Fruit fly (Drosophila melanogaster) whole organism, adult: ENCODE data around the gene CCT2.
A peak's percentile ranks its signal among the peaks of the same experiment; 100 is the strongest.

ENCODE experiments used
- CG11617 ChIP-seq: fragments of 200-800 bp; sonication (Bioruptor generic); optimal IDR thresholded peaks from 2 replicates; lab custom pipeline; 2017; ENCODE audit warnings: mild to moderate bottlenecking, missing biosample characterization, missing genetic modification reagents, missing genetic modification characterization
- CG12768 ChIP-seq: fragments of 200-800 bp; sonication (Bioruptor generic); optimal IDR thresholded peaks from 2 replicates; lab custom pipeline; 2017; ENCODE audit warnings: missing biosample characterization, missing genetic modification characterization, mild to moderate bottlenecking, moderate library complexity, missing genetic modification reagents
- CG14711 ChIP-seq: fragments of 200-800 bp; sonication (Bioruptor generic); optimal IDR thresholded peaks from 2 replicates; lab custom pipeline; 2018; ENCODE audit warnings: missing biosample characterization, mild to moderate bottlenecking, missing genetic modification characterization, moderate library complexity
- CG1620 ChIP-seq: fragments of 200-800 bp; sonication (Bioruptor generic); optimal IDR thresholded peaks from 2 replicates; lab custom pipeline; 2016; ENCODE audit warnings: missing biosample characterization, missing genetic modification characterization
- CG33017 ChIP-seq: fragments of 200-800 bp; sonication (Bioruptor generic); optimal IDR thresholded peaks from 2 replicates; lab custom pipeline; 2018; ENCODE audit warnings: missing biosample characterization, mild to moderate bottlenecking, missing genetic modification characterization, moderate library complexity
- CG5204 ChIP-seq: fragments of 200-800 bp; sonication (Bioruptor generic); optimal IDR thresholded peaks from 2 replicates; lab custom pipeline; 2016; ENCODE audit warnings: missing biosample characterization, missing genetic modification characterization
- CG7045 ChIP-seq: fragments of 200-800 bp; sonication (Bioruptor generic); optimal IDR thresholded peaks from 2 replicates; lab custom pipeline; 2017; ENCODE audit warnings: missing biosample characterization, mild to moderate bottlenecking, missing genetic modification characterization
- CG7101 ChIP-seq: fragments of 200-800 bp; sonication (Bioruptor generic); optimal IDR thresholded peaks from 2 replicates; lab custom pipeline; 2018; ENCODE audit warnings: missing biosample characterization, mild to moderate bottlenecking, missing genetic modification characterization, moderate library complexity
- Clk ChIP-seq: fragments of 200-800 bp; sonication (Bioruptor generic); optimal IDR thresholded peaks from 2 replicates; lab custom pipeline; 2017; ENCODE audit warnings: missing biosample characterization, missing genetic modification characterization
- Crg-1 ChIP-seq: fragments of 200-800 bp; sonication (Bioruptor generic); optimal IDR thresholded peaks from 2 replicates; lab custom pipeline; 2016; ENCODE audit warnings: missing biosample characterization, missing genetic modification characterization
- Hr96 ChIP-seq: fragments of 200-800 bp; sonication (Bioruptor generic); optimal IDR thresholded peaks from 2 replicates; lab custom pipeline; 2016; ENCODE audit warnings: missing biosample characterization, missing genetic modification characterization
- Mnt ChIP-seq: fragments of 200-800 bp; sonication (Bioruptor generic); optimal IDR thresholded peaks from 2 replicates; lab custom pipeline; 2016; ENCODE audit warnings: missing biosample characterization, mild to moderate bottlenecking, missing genetic modification characterization
- bab1 ChIP-seq: fragments of 200-800 bp; sonication (Bioruptor generic); optimal IDR thresholded peaks from 3 replicates; lab custom pipeline; 2019; ENCODE audit warnings: missing biosample characterization, mild to moderate bottlenecking, missing genetic modification characterization, moderate library complexity
- cic ChIP-seq: fragments of 200-800 bp; sonication (Bioruptor generic); optimal IDR thresholded peaks from 2 replicates; lab custom pipeline; 2017; ENCODE audit warnings: missing biosample characterization, mild to moderate bottlenecking, missing genetic modification characterization, moderate library complexity
- cnc ChIP-seq, 2 experiments: fragments of >200 bp; optimal IDR thresholded peaks; 2 replicates each; lab custom pipeline; 2017
- kay ChIP-seq: fragments of 200-800 bp; sonication (Bioruptor generic); peaks from one replicate; lab custom pipeline; 2016; ENCODE audit warnings: missing biosample characterization, missing genetic modification characterization, borderline replicate concordance
- ovo ChIP-seq: fragments of 200-800 bp; sonication (Bioruptor generic); optimal IDR thresholded peaks from 2 replicates; lab custom pipeline; 2016; ENCODE audit warnings: missing biosample characterization, missing genetic modification characterization
- pad ChIP-seq: fragments of 200-800 bp; sonication (Bioruptor generic); optimal IDR thresholded peaks from 3 replicates; lab custom pipeline; 2017; ENCODE audit warnings: missing biosample characterization, missing genetic modification characterization, mild to moderate bottlenecking, moderate library complexity, missing genetic modification reagents
- tj ChIP-seq: fragments of 200-800 bp; sonication (Bioruptor generic); optimal IDR thresholded peaks from 3 replicates; lab custom pipeline; 2017; ENCODE audit warnings: missing biosample characterization, mild to moderate bottlenecking, missing genetic modification characterization, moderate library complexity
- toe ChIP-seq: fragments of 200-800 bp; sonication (Bioruptor generic); optimal IDR thresholded peaks from 2 replicates; lab custom pipeline; 2016; ENCODE audit warnings: missing biosample characterization, missing genetic modification characterization

CCT2 gene

DNA sequence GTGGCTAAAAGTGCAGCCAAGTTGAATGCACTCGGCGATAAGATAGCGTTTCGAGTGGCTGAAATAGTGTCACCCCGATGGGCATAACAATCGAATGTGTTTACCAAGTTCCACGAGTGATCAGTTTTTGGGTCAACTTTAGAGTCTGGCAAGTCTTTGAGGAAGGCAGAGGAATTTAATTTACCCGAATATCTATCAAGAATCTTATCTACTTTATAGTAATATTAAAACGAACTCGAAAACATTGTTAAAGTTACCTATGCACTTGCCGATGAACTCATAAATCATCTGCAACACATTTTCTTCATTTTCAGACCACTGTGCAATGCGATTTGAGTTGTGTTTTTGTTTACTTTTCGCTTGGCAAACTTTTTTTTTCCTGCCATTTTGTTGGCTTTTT, 28.0 kb upstream of the CCT2 start:
- TF ChIP-seq CG1620 (GFP tag; lab: Kevin White, UChicago) (peak; percentile 7), cic (GFP tag; lab: Kevin White, UChicago) (peak; percentile 49), bab1 (GFP tag; lab: Kevin White, UChicago) (peak; percentile 6), ovo (GFP tag; lab: Kevin White, UChicago) (peak; percentile 4), Mnt (GFP tag; lab: Kevin White, UChicago) (peak; percentile 35), CG7045 (GFP tag; lab: Kevin White, UChicago) (no peak), CG33017 (peak; percentile 40), toe (GFP tag; lab: Kevin White, UChicago) (no peak), tj (GFP tag; lab: Kevin White, UChicago) (peak; percentile 45), CG7101 (tag; lab: Kevin White, UChicago) (peak; percentile 53), cnc (optimal IDR thresholded peaks at IDR 0.05; lab: Kevin White, UChicago) (no peak), CG12768 (GFP tag; lab: Kevin White, UChicago) (peak; percentile 9), pad (GFP tag; lab: Kevin White, UChicago) (peak; percentile 39), Clk (GFP tag; lab: Kevin White, UChicago) (no peak), Hr96 (GFP tag; lab: Kevin White, UChicago) (peak; percentile 44), Crg-1 (GFP tag; lab: Kevin White, UChicago) (no peak), CG11617 (GFP tag; lab: Kevin White, UChicago) (peak; percentile 56), CG14711 (tag; lab: Kevin White, UChicago) (no peak), CG5204 (peak; percentile 47), kay (GFP tag; lab: Kevin White, UChicago) (peak; percentile 82)

DNA sequence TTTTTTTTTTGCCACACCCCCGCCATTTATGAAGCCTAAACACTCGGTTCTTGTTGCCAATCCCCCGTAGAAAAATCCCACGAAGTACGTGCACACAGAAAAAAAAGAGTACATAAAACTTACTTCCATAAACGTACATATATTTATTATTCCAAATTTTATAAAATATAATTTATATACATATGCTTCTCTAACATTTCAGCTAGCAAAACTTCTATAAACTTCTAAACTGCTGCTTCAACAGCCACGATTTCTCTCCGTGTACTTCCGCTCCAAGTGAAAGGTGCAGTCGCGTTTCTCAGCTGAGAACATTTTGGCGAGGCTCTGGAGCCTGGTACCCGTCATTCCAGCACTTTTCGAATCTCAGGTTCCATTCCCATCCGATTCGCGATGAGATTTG, 26.6 kb upstream of the CCT2 start:
- TF ChIP-seq pad (GFP tag; lab: Kevin White, UChicago) (no peak), bab1 (GFP tag; lab: Kevin White, UChicago) (peak; percentile 2), CG33017 (no peak), CG7101 (tag; lab: Kevin White, UChicago) (peak; percentile 14)

DNA sequence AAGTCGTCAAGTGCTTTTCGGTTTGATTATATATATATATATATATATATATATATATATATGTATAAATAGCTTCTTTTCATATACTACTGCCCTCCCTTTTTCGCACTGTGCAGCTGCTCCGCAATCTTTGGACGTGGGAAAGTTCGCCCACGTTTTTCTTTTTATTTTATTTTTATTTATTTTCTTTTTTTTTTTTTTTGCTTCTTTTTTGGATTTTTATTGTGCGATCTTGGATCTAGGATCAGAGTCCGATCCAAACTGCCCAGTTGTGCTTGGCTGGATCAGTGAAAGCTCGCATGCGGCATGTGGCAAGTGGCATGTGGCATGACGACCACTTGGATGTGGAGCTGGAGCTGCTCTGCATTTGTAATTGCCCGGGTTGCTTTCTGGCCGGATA, 25.9 kb upstream of the CCT2 start:
- TF ChIP-seq ovo (GFP tag; lab: Kevin White, UChicago), result no peak
- TF ChIP-seq tj (GFP tag; lab: Kevin White, UChicago), result no peak
- no peak for TF ChIP-seq CG1620 (GFP tag; lab: Kevin White, UChicago)
- no peak for TF ChIP-seq bab1 (GFP tag; lab: Kevin White, UChicago)
- TF ChIP-seq CG11617 (GFP tag; lab: Kevin White, UChicago), result no peak
- no peak for TF ChIP-seq Clk (GFP tag; lab: Kevin White, UChicago)
- TF ChIP-seq CG12768 (GFP tag; lab: Kevin White, UChicago), result no peak
- TF ChIP-seq Hr96 (GFP tag; lab: Kevin White, UChicago), result no peak

DNA sequence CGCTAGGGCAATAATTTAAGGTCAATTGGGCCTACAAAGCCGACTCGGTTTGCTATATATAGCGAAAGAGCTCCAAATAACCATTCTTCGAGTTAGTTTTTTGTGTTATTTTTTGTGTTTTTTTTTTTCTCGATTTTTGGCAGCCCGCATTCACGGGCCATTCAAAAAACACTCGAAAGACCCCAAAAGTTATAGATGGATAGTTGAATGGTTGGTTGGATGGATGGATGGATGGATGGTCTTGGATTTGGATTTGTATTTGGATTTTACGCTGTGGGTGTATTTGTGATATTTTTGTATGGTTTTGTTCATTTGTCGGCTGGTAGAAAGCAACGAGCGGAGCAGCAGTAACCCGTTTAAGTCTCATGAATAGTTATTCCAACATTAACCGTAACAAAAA, 25.3 kb upstream of the CCT2 start:
- no peak for TF ChIP-seq kay (GFP tag; lab: Kevin White, UChicago)
- no peak for TF ChIP-seq CG12768 (GFP tag; lab: Kevin White, UChicago)
- TF ChIP-seq CG1620 (GFP tag; lab: Kevin White, UChicago), result no peak
- no peak for TF ChIP-seq CG7045 (GFP tag; lab: Kevin White, UChicago)
- TF ChIP-seq toe (GFP tag; lab: Kevin White, UChicago), result no peak
- no peak for TF ChIP-seq CG7101 (tag; lab: Kevin White, UChicago)
- TF ChIP-seq Mnt (GFP tag; lab: Kevin White, UChicago), result no peak
- TF ChIP-seq ovo (GFP tag; lab: Kevin White, UChicago), result no peak
- TF ChIP-seq CG33017, result no peak
- no peak for TF ChIP-seq CG14711 (tag; lab: Kevin White, UChicago)
- no peak for TF ChIP-seq CG11617 (GFP tag; lab: Kevin White, UChicago)
- TF ChIP-seq cic (GFP tag; lab: Kevin White, UChicago), result no peak
- TF ChIP-seq pad (GFP tag; lab: Kevin White, UChicago), result no peak
- TF ChIP-seq Crg-1 (GFP tag; lab: Kevin White, UChicago), result no peak
- TF ChIP-seq Clk (GFP tag; lab: Kevin White, UChicago), result no peak
- no peak for TF ChIP-seq cnc (optimal IDR thresholded peaks at IDR 0.05; lab: Kevin White, UChicago)
- TF ChIP-seq CG5204, result no peak

DNA sequence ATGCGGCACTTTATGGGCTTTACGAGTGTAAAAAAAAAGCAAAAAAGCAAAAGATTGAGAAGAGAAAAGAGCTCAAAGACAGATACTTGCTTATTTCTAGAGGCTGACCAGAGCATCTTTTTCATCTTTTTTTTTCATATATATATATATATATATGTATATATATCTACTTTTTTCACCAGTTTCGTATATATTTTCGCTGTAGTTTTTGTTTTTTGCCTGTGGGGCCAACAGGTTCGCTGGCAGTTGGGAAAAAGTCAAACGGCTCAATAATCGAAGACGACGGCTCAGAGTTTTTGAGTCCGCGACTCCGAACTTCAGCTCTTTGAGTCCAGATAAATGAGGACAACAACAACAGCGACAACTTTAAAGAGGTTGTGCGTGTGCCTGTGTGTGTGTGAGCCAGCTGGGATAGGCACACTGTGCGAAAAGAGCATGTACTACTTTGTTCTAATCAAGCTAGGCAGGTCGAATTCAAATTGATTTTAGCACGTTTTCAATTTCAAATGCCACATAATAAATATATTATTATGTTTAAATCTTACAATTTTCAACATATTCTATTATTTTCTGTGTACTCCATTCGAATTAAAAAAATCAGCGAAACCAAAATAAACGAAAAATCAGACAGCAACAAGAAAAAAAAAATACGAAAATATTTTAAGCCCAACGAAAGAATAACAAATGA, 22.4 kb upstream of the CCT2 start:
- TF ChIP-seq ovo (GFP tag; lab: Kevin White, UChicago) (no peak), Mnt (GFP tag; lab: Kevin White, UChicago) (no peak), CG14711 (tag; lab: Kevin White, UChicago) (no peak), bab1 (GFP tag; lab: Kevin White, UChicago) (no peak), Crg-1 (GFP tag; lab: Kevin White, UChicago) (no peak), toe (GFP tag; lab: Kevin White, UChicago) (no peak), pad (GFP tag; lab: Kevin White, UChicago) (no peak), CG12768 (GFP tag; lab: Kevin White, UChicago) (no peak), tj (GFP tag; lab: Kevin White, UChicago) (no peak), CG5204 (no peak), kay (GFP tag; lab: Kevin White, UChicago) (no peak), CG7045 (GFP tag; lab: Kevin White, UChicago) (no peak), CG7101 (tag; lab: Kevin White, UChicago) (no peak), Hr96 (GFP tag; lab: Kevin White, UChicago) (no peak), Clk (GFP tag; lab: Kevin White, UChicago) (no peak), cnc (optimal IDR thresholded peaks at IDR 0.05; lab: Kevin White, UChicago) (no peak), CG1620 (GFP tag; lab: Kevin White, UChicago) (no peak), cic (GFP tag; lab: Kevin White, UChicago) (no peak)
